Fruit fly (Drosophila melanogaster) whole organism, prepupa: ENCODE measurements around the gene Gr28b.
A peak's percentile ranks its signal among the peaks of the same experiment; 100 is the strongest.

ENCODE experiments used
- CG10631 ChIP-seq: fragments of 200-800 bp; sonication (Bioruptor generic); optimal IDR thresholded peaks from 2 replicates; lab custom pipeline; 2016; ENCODE audit warnings: missing biosample characterization, missing genetic modification characterization
- CG11762 ChIP-seq: fragments of 200-800 bp; sonication (Bioruptor generic); optimal IDR thresholded peaks from 3 replicates; lab custom pipeline; 2016; ENCODE audit warnings: missing biosample characterization, missing genetic modification characterization; ENCODE audit not compliant: insufficient read depth
- CG11902 ChIP-seq: fragments of 200-800 bp; sonication (Bioruptor generic); optimal IDR thresholded peaks from 3 replicates; lab custom pipeline; 2016; ENCODE audit warnings: missing biosample characterization, missing genetic modification characterization
- CG15336 ChIP-seq: fragments of 200-800 bp; sonication (Bioruptor generic); IDR thresholded peaks from 2 replicates; pipeline ENCODE4 v1.3.6; 2022; ENCODE audit warnings: missing biosample characterization, missing genetic modification characterization
- CG1621 ChIP-seq: fragments of 200-800 bp; sonication (Bioruptor generic); optimal IDR thresholded peaks from 3 replicates; lab custom pipeline; 2018; ENCODE audit warnings: missing biosample characterization, mild to moderate bottlenecking, missing genetic modification characterization
- CG16779 ChIP-seq: fragments of 200-800 bp; sonication (Bioruptor generic); optimal IDR thresholded peaks from 3 replicates; lab custom pipeline; 2017; ENCODE audit warnings: missing biosample characterization, mild to moderate bottlenecking, missing genetic modification characterization
- CG3032 ChIP-seq: fragments of 200-800 bp; optimal IDR thresholded peaks from 2 replicates; lab custom pipeline; 2019; ENCODE audit warnings: missing biosample characterization, mild to moderate bottlenecking, missing genetic modification characterization, moderate library complexity
- CG32006 ChIP-seq: fragments of 200-800 bp; sonication (Bioruptor generic); optimal IDR thresholded peaks from 3 replicates; lab custom pipeline; 2017; ENCODE audit warnings: missing biosample characterization, mild to moderate bottlenecking, missing genetic modification characterization
- CG34406 ChIP-seq: fragments of 200-800 bp; sonication (Bioruptor generic); optimal IDR thresholded peaks from 3 replicates; lab custom pipeline; 2016; ENCODE audit warnings: missing biosample characterization, missing genetic modification characterization
- CG6276 ChIP-seq: fragments of 200-800 bp; sonication (Bioruptor generic); optimal IDR thresholded peaks from 2 replicates; lab custom pipeline; 2017; ENCODE audit warnings: missing biosample characterization, mild to moderate bottlenecking, missing genetic modification characterization
- CG6808 ChIP-seq: fragments of 200-800 bp; sonication (Bioruptor generic); optimal IDR thresholded peaks from 3 replicates; lab custom pipeline; 2017; ENCODE audit warnings: missing biosample characterization, missing genetic modification characterization, mild to moderate bottlenecking, moderate library complexity, missing genetic modification reagents
- CG6854 ChIP-seq: fragments of 200-800 bp; sonication (Bioruptor generic); optimal IDR thresholded peaks from 2 replicates; lab custom pipeline; 2017; ENCODE audit warnings: missing biosample characterization, mild to moderate bottlenecking, missing genetic modification characterization
- CG7368 ChIP-seq: fragments of 200-800 bp; sonication (Bioruptor generic); optimal IDR thresholded peaks from 3 replicates; lab custom pipeline; 2016; ENCODE audit warnings: missing biosample characterization, missing genetic modification characterization
- CG8119 ChIP-seq: fragments of 200-800 bp; sonication (Bioruptor generic); IDR thresholded peaks from 3 replicates; pipeline ENCODE4 v1.3.6; 2022; ENCODE audit warnings: missing biosample characterization, missing genetic modification characterization
- CG8319 ChIP-seq: fragments of 200-800 bp; sonication (Bioruptor generic); optimal IDR thresholded peaks from 3 replicates; lab custom pipeline; 2016; ENCODE audit warnings: missing biosample characterization, missing genetic modification characterization
- Eip75B ChIP-seq: fragments of 200-800 bp; sonication (Bioruptor generic); optimal IDR thresholded peaks from 3 replicates; lab custom pipeline; 2016; ENCODE audit warnings: missing biosample characterization, missing genetic modification characterization
- Eip78C ChIP-seq: fragments of 200-800 bp; sonication (Bioruptor generic); peaks from one replicate; lab custom pipeline; 2016; ENCODE audit warnings: missing biosample characterization, missing genetic modification characterization
- Ets96B ChIP-seq: fragments of 200-800 bp; optimal IDR thresholded peaks from 2 replicates; lab custom pipeline; 2019; ENCODE audit warnings: missing biosample characterization, mild to moderate bottlenecking, missing genetic modification characterization, moderate library complexity
- Gug ChIP-seq: fragments of 200-800 bp; sonication (Bioruptor generic); IDR thresholded peaks from 2 replicates; pipeline ENCODE4 v1.3.6; 2022; ENCODE audit warnings: missing biosample characterization, missing genetic modification characterization
- Hr4 ChIP-seq: fragments of 200-800 bp; sonication (Bioruptor generic); optimal IDR thresholded peaks from 3 replicates; lab custom pipeline; 2016; ENCODE audit warnings: missing biosample characterization, missing genetic modification characterization
- Lpt ChIP-seq: fragments of 200-800 bp; sonication (Bioruptor generic); optimal IDR thresholded peaks from 3 replicates; lab custom pipeline; 2016; ENCODE audit warnings: missing biosample characterization, missing genetic modification characterization
- Met ChIP-seq: fragments of 200-800 bp; sonication (Bioruptor generic); optimal IDR thresholded peaks from 3 replicates; lab custom pipeline; 2016; ENCODE audit warnings: missing biosample characterization, missing genetic modification characterization
- OdsH ChIP-seq: fragments of 200-800 bp; sonication (Bioruptor generic); optimal IDR thresholded peaks from 3 replicates; lab custom pipeline; 2016; ENCODE audit warnings: missing biosample characterization, missing genetic modification characterization
- Smox ChIP-seq: fragments of 200-800 bp; sonication (Bioruptor generic); optimal IDR thresholded peaks from 3 replicates; lab custom pipeline; 2016; ENCODE audit warnings: missing biosample characterization, missing genetic modification characterization
- Sox102F ChIP-seq: fragments of 200-800 bp; sonication (Bioruptor generic); optimal IDR thresholded peaks from 2 replicates; lab custom pipeline; 2016; ENCODE audit warnings: missing biosample characterization, mild to moderate bottlenecking, missing genetic modification characterization
- achi ChIP-seq: fragments of 200-800 bp; sonication (Bioruptor generic); optimal IDR thresholded peaks from 3 replicates; lab custom pipeline; 2016; ENCODE audit warnings: missing biosample characterization, missing genetic modification characterization
- acj6 ChIP-seq: fragments of 200-800 bp; sonication (Bioruptor generic); optimal IDR thresholded peaks from 3 replicates; lab custom pipeline; 2016; ENCODE audit warnings: missing biosample characterization, missing genetic modification characterization
- cyc ChIP-seq: fragments of 200-800 bp; sonication (Bioruptor generic); optimal IDR thresholded peaks from 3 replicates; lab custom pipeline; 2016; ENCODE audit warnings: missing biosample characterization, missing genetic modification characterization
- dac ChIP-seq: fragments of 200-800 bp; sonication (Bioruptor generic); optimal IDR thresholded peaks from 2 replicates; lab custom pipeline; 2017; ENCODE audit warnings: missing biosample characterization, mild to moderate bottlenecking, missing genetic modification characterization
- dsx ChIP-seq: fragments of 200-800 bp; optimal IDR thresholded peaks from 3 replicates; lab custom pipeline; 2019; ENCODE audit warnings: missing biosample characterization, mild to moderate bottlenecking, missing genetic modification characterization, moderate library complexity; ENCODE audit not compliant: poor library complexity, severe bottlenecking
- eg ChIP-seq: fragments of 200-800 bp; sonication (Bioruptor generic); IDR thresholded peaks from 3 replicates; pipeline ENCODE4 v1.3.6; 2022; ENCODE audit warnings: missing biosample characterization, missing genetic modification characterization
- esn ChIP-seq: fragments of 200-800 bp; sonication (Bioruptor generic); optimal IDR thresholded peaks from 2 replicates; lab custom pipeline; 2016; ENCODE audit warnings: missing biosample characterization, mild to moderate bottlenecking, missing genetic modification characterization, moderate library complexity
- fd59A ChIP-seq: fragments of 200-800 bp; sonication (Bioruptor generic); optimal IDR thresholded peaks from 2 replicates; lab custom pipeline; 2017; ENCODE audit warnings: missing biosample characterization, mild to moderate bottlenecking, missing genetic modification characterization, missing genetic modification reagents
- fd85E ChIP-seq: fragments of 200-800 bp; sonication (Bioruptor generic); optimal IDR thresholded peaks from 3 replicates; lab custom pipeline; 2016; ENCODE audit warnings: missing biosample characterization, missing genetic modification characterization
- fkh ChIP-seq: fragments of 200-800 bp; sonication (Bioruptor generic); optimal IDR thresholded peaks from 3 replicates; lab custom pipeline; 2017; ENCODE audit warnings: missing biosample characterization, mild to moderate bottlenecking, missing genetic modification characterization, moderate library complexity
- lz ChIP-seq: fragments of 200-800 bp; sonication (Bioruptor generic); optimal IDR thresholded peaks from 3 replicates; lab custom pipeline; 2016; ENCODE audit warnings: missing biosample characterization, missing genetic modification characterization
- net ChIP-seq: fragments of 200-800 bp; sonication (Bioruptor generic); optimal IDR thresholded peaks from 3 replicates; lab custom pipeline; 2016; ENCODE audit warnings: missing biosample characterization, missing genetic modification characterization
- spab ChIP-seq: fragments of 200-800 bp; sonication (Bioruptor generic); optimal IDR thresholded peaks from 2 replicates; lab custom pipeline; 2017; ENCODE audit warnings: missing biosample characterization, mild to moderate bottlenecking, missing genetic modification characterization, missing genetic modification reagents
- svp ChIP-seq: fragments of 200-800 bp; sonication (Bioruptor generic); peaks from one replicate; lab custom pipeline; 2016; ENCODE audit warnings: missing biosample characterization, missing genetic modification characterization
- topi ChIP-seq: fragments of 200-800 bp; sonication (Bioruptor generic); optimal IDR thresholded peaks from 3 replicates; lab custom pipeline; 2016; ENCODE audit warnings: missing biosample characterization, missing genetic modification characterization
- vri ChIP-seq: fragments of 200-800 bp; sonication (Bioruptor generic); optimal IDR thresholded peaks from 3 replicates; lab custom pipeline; 2016; ENCODE audit warnings: missing biosample characterization, mild to moderate bottlenecking, missing genetic modification characterization

The Gr28b gene

dm6 chr2L:7434737-7435356 is 27.2 kb downstream of the Gr28b start (continued):
- TF ChIP-seq CG6276 (GFP tag; lab: Kevin White, UChicago) (peak; percentile 58), CG32006 (peak; percentile 23), CG16779 (tag; lab: Kevin White, UChicago) (peak; percentile 54), Met (GFP tag; lab: Kevin White, UChicago) (peak; percentile 30), dac (no peak), CG6854 (GFP tag; lab: Kevin White, UChicago) (peak; percentile 36), Sox102F (GFP tag; lab: Kevin White, UChicago) (peak; percentile 23), Smox (GFP tag; lab: Kevin White, UChicago) (no peak), CG1621 (tag; lab: Kevin White, UChicago) (no peak), Lpt (GFP tag; lab: Kevin White, UChicago) (no peak), dsx (GFP tag; lab: Kevin White, UChicago) (peak; percentile 32), Gug (peak; percentile 24; the same call in 1 of the 2 replicates), CG8319 (GFP tag; lab: Kevin White, UChicago) (no peak), vri (GFP tag; lab: Kevin White, UChicago) (no peak), spab (GFP tag; lab: Kevin White, UChicago) (peak; percentile 5), fd59A (no peak), CG6808 (GFP tag; lab: Kevin White, UChicago) (peak; percentile 40), CG8119 (GFP tag; lab: Robert Waterston, UW) (peak; percentile 67), CG10631 (peak; percentile 21), svp (peak; percentile 76), fd85E (no peak), topi (peak; percentile 18), achi (GFP tag; lab: Kevin White, UChicago) (peak; percentile 28), Eip78C (GFP tag; lab: Kevin White, UChicago) (peak; percentile 77), CG34406 (GFP tag; lab: Kevin White, UChicago) (peak; percentile 36), net (GFP tag; lab: Kevin White, UChicago) (peak; percentile 43), Ets96B (tag; lab: Kevin White, UChicago) (peak; percentile 35), CG3032 (no peak), CG15336 (GFP tag; lab: Robert Waterston, UW) (peak; percentile 67), fkh (no peak), lz (no peak)

DNA sequence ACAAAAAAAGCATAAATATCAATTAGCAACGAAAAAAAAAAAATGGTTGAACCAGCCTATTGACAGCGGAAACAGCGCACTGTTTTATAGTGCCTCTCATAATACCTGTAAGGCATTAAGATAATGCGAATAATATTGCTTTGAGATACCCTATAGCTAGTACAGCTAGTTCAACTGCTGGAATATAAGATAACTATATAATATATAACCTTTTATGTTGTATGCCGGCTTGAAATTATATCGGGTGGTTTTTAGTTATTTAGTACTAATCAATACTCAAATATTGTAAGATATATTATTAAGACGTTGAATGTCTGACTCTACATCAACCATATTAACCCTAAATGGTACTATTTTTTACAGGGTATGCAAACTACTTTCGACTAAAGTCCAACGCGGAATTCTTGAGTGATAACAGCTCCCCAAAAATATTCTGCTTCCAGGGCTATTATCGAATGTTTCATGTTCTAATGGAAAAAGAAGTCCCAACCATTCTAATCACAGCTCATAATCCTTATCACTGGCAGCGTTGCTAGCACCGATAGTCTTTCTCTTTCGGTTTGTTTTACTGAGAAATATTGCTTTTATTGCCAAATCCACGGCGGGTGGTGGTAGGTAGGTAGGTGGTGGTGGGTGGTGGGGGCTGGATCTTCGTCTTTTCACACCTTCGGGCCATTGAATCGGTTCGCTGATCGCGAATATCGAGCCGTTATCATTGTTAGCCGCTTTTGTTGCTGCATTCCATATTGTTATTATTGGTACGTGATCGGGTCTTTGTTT is 27.9 kb downstream of the Gr28b start:
- TF ChIP-seq cyc (no peak), CG7368 (no peak), CG10631 (peak; percentile 18), Hr4 (GFP tag; lab: Kevin White, UChicago) (peak; percentile 41), CG34406 (GFP tag; lab: Kevin White, UChicago) (peak; percentile 31), OdsH (GFP tag; lab: Kevin White, UChicago) (peak; percentile 23), vri (GFP tag; lab: Kevin White, UChicago) (peak; percentile 74), achi (GFP tag; lab: Kevin White, UChicago) (peak; percentile 15), CG32006 (peak; percentile 56), eg (GFP tag; lab: Robert Waterston, UW) (peak; percentile 49; the same call in 1 of the 3 replicates), Eip78C (GFP tag; lab: Kevin White, UChicago) (peak; percentile 60), Eip75B (GFP tag; lab: Kevin White, UChicago) (peak; percentile 11), CG11762 (GFP tag; lab: Kevin White, UChicago) (no peak), fkh (peak; percentile 11), net (GFP tag; lab: Kevin White, UChicago) (no peak), dsx (GFP tag; lab: Kevin White, UChicago) (no peak), Gug (0 out of 2 replicates have a peak, but pooled peaks have one; percentile 8), acj6 (GFP tag; lab: Kevin White, UChicago) (no peak), esn (GFP tag; lab: Kevin White, UChicago) (peak; percentile 21), lz (peak; percentile 3), CG15336 (GFP tag; lab: Robert Waterston, UW) (peak; percentile 61), CG11902 (no peak), CG8119 (GFP tag; lab: Robert Waterston, UW) (peak; percentile 64), topi (no peak), Ets96B (tag; lab: Kevin White, UChicago) (peak; percentile 48), CG8319 (GFP tag; lab: Kevin White, UChicago) (no peak)
